Worm (Caenorhabditis elegans) whole organism, late embryonic: ENCODE data around the gene Y60A3A.19.
A peak's percentile ranks its signal among the peaks of the same experiment; 100 is the strongest.

Experiments
- C38D4.7 ChIP-seq: fragments of 200-800 bp; sonication (Bioruptor generic); optimal IDR thresholded peaks from 2 replicates; lab custom pipeline; 2018; ENCODE audit warnings: mild to moderate bottlenecking, missing genetic modification characterization, moderate library complexity, missing compliant biosample characterization
- F13H6.1 ChIP-seq: sonication (generic microtip); optimal IDR thresholded peaks from 2 replicates; lab custom pipeline; 2016; ENCODE audit warnings: missing genetic modification characterization, missing compliant biosample characterization
- K02D7.2 ChIP-seq: sonication (generic microtip); optimal IDR thresholded peaks from 2 replicates; lab custom pipeline; 2017; ENCODE audit warnings: mild to moderate bottlenecking, missing genetic modification characterization, missing compliant biosample characterization
- ahr-1 ChIP-seq: sonication (generic microtip); optimal IDR thresholded peaks from 2 replicates; lab custom pipeline; 2016; ENCODE audit warnings: missing genetic modification characterization, missing compliant biosample characterization
- ceh-14 ChIP-seq: sonication (generic microtip); optimal IDR thresholded peaks from 2 replicates; lab custom pipeline; 2016; ENCODE audit warnings: missing genotype, missing genetic modification characterization, missing compliant biosample characterization
- ceh-22 ChIP-seq: sonication (generic microtip); optimal IDR thresholded peaks from 2 replicates; lab custom pipeline; 2017; ENCODE audit warnings: missing biosample characterization, missing genetic modification characterization
- ceh-24 ChIP-seq: sonication (generic microtip); optimal IDR thresholded peaks from 2 replicates; lab custom pipeline; 2016; ENCODE audit warnings: mild to moderate bottlenecking, missing genetic modification characterization, missing compliant biosample characterization
- ceh-30 ChIP-seq: fragments of 150-350 bp; optimal IDR thresholded peaks from 2 replicates; lab custom pipeline; 2014; ENCODE audit warnings: missing biosample characterization, missing genetic modification characterization
- ceh-31 ChIP-seq: sonication (generic microtip); optimal IDR thresholded peaks from 2 replicates; lab custom pipeline; 2016; ENCODE audit warnings: missing genetic modification characterization, missing compliant biosample characterization
- ceh-45 ChIP-seq: fragments of 200-800 bp; sonication (Bioruptor generic); IDR thresholded peaks from 2 replicates; pipeline ENCODE4 v1.3.6; 2022; ENCODE audit warnings: missing genetic modification reagents, missing genetic modification characterization, missing compliant biosample characterization
- ceh-48 ChIP-seq: sonication (generic microtip); optimal IDR thresholded peaks from 2 replicates; lab custom pipeline; 2016; ENCODE audit warnings: missing genetic modification characterization, inconsistent platforms, missing compliant biosample characterization
- ceh-9 ChIP-seq: sonication (generic microtip); optimal IDR thresholded peaks from 2 replicates; lab custom pipeline; 2016; ENCODE audit warnings: mild to moderate bottlenecking, missing genetic modification characterization, inconsistent platforms, missing compliant biosample characterization
- che-1 ChIP-seq: sonication (generic microtip); optimal IDR thresholded peaks from 2 replicates; lab custom pipeline; 2016; ENCODE audit warnings: mild to moderate bottlenecking, missing genetic modification characterization, missing compliant biosample characterization
- elt-2 ChIP-seq: sonication (generic microtip); optimal IDR thresholded peaks from 2 replicates; lab custom pipeline; 2016; ENCODE audit warnings: missing genetic modification reagents, missing genetic modification characterization, missing compliant biosample characterization
- elt-4 ChIP-seq: sonication (generic microtip); optimal IDR thresholded peaks from 2 replicates; lab custom pipeline; 2016; ENCODE audit warnings: missing genetic modification characterization, missing compliant biosample characterization
- fkh-10 ChIP-seq: fragments of 150-350 bp; optimal IDR thresholded peaks from 2 replicates; lab custom pipeline; 2014; ENCODE audit warnings: missing biosample characterization, missing genetic modification reagents, missing genetic modification characterization
- hlh-6 ChIP-seq: sonication (generic microtip); optimal IDR thresholded peaks from 2 replicates; lab custom pipeline; 2016; ENCODE audit warnings: missing genotype, missing genetic modification characterization, missing compliant biosample characterization
- hlh-8 ChIP-seq: sonication (generic microtip); optimal IDR thresholded peaks from 2 replicates; lab custom pipeline; 2016; ENCODE audit warnings: missing genotype, missing genetic modification characterization, missing compliant biosample characterization
- lin-11 ChIP-seq: fragments of 200-800 bp; sonication (Bioruptor generic); optimal IDR thresholded peaks from 2 replicates; lab custom pipeline; 2018; ENCODE audit warnings: mild to moderate bottlenecking, missing genetic modification characterization, missing compliant biosample characterization
- mec-3 ChIP-seq: sonication (generic microtip); optimal IDR thresholded peaks from 2 replicates; lab custom pipeline; 2016; ENCODE audit warnings: borderline replicate concordance, missing genetic modification characterization, missing compliant biosample characterization
- nhr-11 ChIP-seq: fragments of 150-350 bp; optimal IDR thresholded peaks from 2 replicates; lab custom pipeline; 2014; ENCODE audit warnings: missing biosample characterization, missing genetic modification characterization
- nhr-232 ChIP-seq: sonication (generic microtip); optimal IDR thresholded peaks from 2 replicates; lab custom pipeline; 2016; ENCODE audit warnings: missing genetic modification characterization, missing compliant biosample characterization
- odd-2 ChIP-seq: sonication (generic microtip); optimal IDR thresholded peaks from 2 replicates; lab custom pipeline; 2017; ENCODE audit warnings: antibody characterized with exemption, mild to moderate bottlenecking, missing genetic modification characterization, missing compliant biosample characterization
- pag-3 ChIP-seq: sonication (generic microtip); optimal IDR thresholded peaks from 2 replicates; lab custom pipeline; 2016; ENCODE audit warnings: missing compliant biosample characterization, missing genetic modification characterization, borderline replicate concordance
- pat-9 ChIP-seq: fragments of 200-800 bp; sonication (Bioruptor generic); optimal IDR thresholded peaks from 2 replicates; lab custom pipeline; 2018; ENCODE audit warnings: mild to moderate bottlenecking, missing genetic modification characterization, moderate library complexity, missing compliant biosample characterization
- pax-1 ChIP-seq: fragments of 150-350 bp; optimal IDR thresholded peaks from 2 replicates; lab custom pipeline; 2014; ENCODE audit warnings: missing biosample characterization, missing genetic modification characterization
- pha-4 ChIP-seq: fragments of 150-350 bp; optimal IDR thresholded peaks from 2 replicates; lab custom pipeline; 2018; ENCODE audit warnings: missing biosample characterization, missing genetic modification reagents, missing genetic modification characterization
- sdc-2 ChIP-seq: sonication (generic microtip); optimal IDR thresholded peaks from 2 replicates; lab custom pipeline; 2016; ENCODE audit warnings: missing genotype, missing genetic modification characterization, missing compliant biosample characterization
- sox-2 ChIP-seq: fragments of 200-800 bp; sonication (Bioruptor generic); IDR thresholded peaks from 2 replicates; pipeline ENCODE4 v1.3.6; 2022; ENCODE audit warnings: missing genetic modification reagents, missing genetic modification characterization, missing compliant biosample characterization
- sox-4 ChIP-seq: sonication (generic microtip); optimal IDR thresholded peaks from 2 replicates; lab custom pipeline; 2017; ENCODE audit warnings: mild to moderate bottlenecking, missing genetic modification characterization, inconsistent platforms, missing compliant biosample characterization
- syd-9 ChIP-seq: sonication (generic microtip); optimal IDR thresholded peaks from 2 replicates; lab custom pipeline; 2016; ENCODE audit warnings: mild to moderate bottlenecking, missing genetic modification characterization, moderate library complexity, missing compliant biosample characterization
- tbx-2 ChIP-seq: sonication (generic microtip); optimal IDR thresholded peaks from 2 replicates; lab custom pipeline; 2016; ENCODE audit warnings: missing genetic modification characterization, missing compliant biosample characterization
- ttx-3 ChIP-seq: sonication (generic microtip); optimal IDR thresholded peaks from 2 replicates; lab custom pipeline; 2016; ENCODE audit warnings: missing genetic modification reagents, missing genetic modification characterization, missing compliant biosample characterization
- unc-3 ChIP-seq, 2 experiments: fragments of 200-800 bp in 1 of 2; sonication (Bioruptor generic) in 1 of 2; sonication (generic microtip) in 1 of 2; conservative IDR thresholded peaks in 1 of 2; optimal IDR thresholded peaks in 1 of 2; 2 replicates each; pipeline versions ENCODE4 v1.3.6 to Lab custom; 2016 to 2022; ENCODE audit warnings: missing compliant biosample characterization in 2 of 2, missing genetic modification characterization in 2 of 2, missing genetic modification reagents in 1 of 2
- unc-42 ChIP-seq: sonication (generic microtip); optimal IDR thresholded peaks from 2 replicates; lab custom pipeline; 2016; ENCODE audit warnings: missing genotype, missing genetic modification characterization, missing compliant biosample characterization
- zip-5 ChIP-seq: sonication (generic microtip); optimal IDR thresholded peaks from 2 replicates; lab custom pipeline; 2016; ENCODE audit warnings: missing genetic modification characterization, missing compliant biosample characterization

Y60A3A.19 gene

ce11 chrV:19908854-19909253 lies 7.5 kb upstream of the Y60A3A.19 start:
- TF ChIP-seq pat-9 (no peak), unc-42 (tag; lab: Kevin White, UChicago) (no peak), ceh-45 (GFP tag; lab: Robert Waterston, UW) (no peak), ahr-1 (tag; lab: Kevin White, UChicago) (no peak), pag-3 (tag; lab: Kevin White, UChicago) (no peak), K02D7.2 (tag; lab: Kevin White, UChicago) (no peak), pax-1 (tag; lab: Kevin White, UChicago) (no peak), hlh-6 (no peak), ceh-14 (tag; lab: Kevin White, UChicago) (no peak), hlh-8 (no peak), sox-4 (tag; lab: Kevin White, UChicago) (no peak), pha-4 (tag; lab: Kevin White, UChicago) (no peak), sox-2 (GFP tag; lab: Robert Waterston, UW) (no peak), ceh-9 (tag; lab: Kevin White, UChicago) (no peak), sdc-2 (tag; lab: Kevin White, UChicago) (no peak)

ce11 chrV:19909435-19909834 lies 6.9 kb upstream of the Y60A3A.19 start:
- TF ChIP-seq ceh-48 (tag; lab: Kevin White, UChicago) = peak; percentile 71
- TF ChIP-seq, all 69 proteins: peak for 1; not testable (repeated sequence) for 68

ce11 chrV:19922613-19923012 lies 6.3 kb downstream of the Y60A3A.19 start, which contains the start of gene Y60A3A.16:
Gene Y60A3A.16 (minus strand): TSS chrV:19922713.
- TF ChIP-seq unc-3 (GFP tag; conservative IDR thresholded peaks at IDR 0.05; lab: Robert Waterston, UW) (no peak), unc-3 (tag; optimal IDR thresholded peaks at IDR 0.05; lab: Kevin White, UChicago) (no peak), mec-3 (tag; lab: Kevin White, UChicago) (no peak), lin-11 (tag; lab: Kevin White, UChicago) (no peak), F13H6.1 (no peak), ceh-30 (tag; lab: Kevin White, UChicago) (no peak), sox-2 (GFP tag; lab: Robert Waterston, UW) (no peak), che-1 (tag; lab: Kevin White, UChicago) (no peak), nhr-11 (tag; lab: Kevin White, UChicago) (no peak), elt-4 (no peak), C38D4.7 (GFP tag; lab: Kevin White, UChicago) (no peak), ahr-1 (tag; lab: Kevin White, UChicago) (no peak), tbx-2 (tag; lab: Kevin White, UChicago) (no peak), odd-2 (tag; lab: Kevin White, UChicago) (no peak), ceh-31 (tag; lab: Kevin White, UChicago) (no peak), ttx-3 (tag; lab: Kevin White, UChicago) (no peak), nhr-232 (tag; lab: Kevin White, UChicago) (no peak), ceh-24 (tag; lab: Kevin White, UChicago) (no peak), fkh-10 (GFP tag; lab: Kevin White, UChicago) (no peak)

ce11 chrV:19923924-19924323 lies 7.6 kb downstream of the Y60A3A.19 start, which contains the start of gene skr-4:
Gene skr-4 (plus strand): TSS chrV:19924224.
- TF ChIP-seq sox-4 (tag; lab: Kevin White, UChicago) (no peak), elt-2 (tag; lab: Kevin White, UChicago) (no peak), ceh-22 (tag; lab: Kevin White, UChicago) (no peak), hlh-6 (no peak), syd-9 (tag; lab: Kevin White, UChicago) (no peak), zip-5 (tag; lab: Kevin White, UChicago) (no peak), F13H6.1 (no peak)
